Worm (Caenorhabditis elegans) whole organism, early embryonic: ENCODE results near the gene str-173.

Experiments used
- B0310.2 ChIP-seq: sonication (generic microtip); optimal IDR thresholded peaks from 2 replicates; lab custom pipeline; 2016; ENCODE audit warnings: mild to moderate bottlenecking, missing genetic modification characterization, missing compliant biosample characterization
- F13C5.2 ChIP-seq: sonication (generic microtip); optimal IDR thresholded peaks from 2 replicates; lab custom pipeline; 2017; ENCODE audit warnings: mild to moderate bottlenecking, missing genetic modification characterization, inconsistent platforms, missing compliant biosample characterization
- aly-1 ChIP-seq: sonication (generic microtip); optimal IDR thresholded peaks from 2 replicates; lab custom pipeline; 2016; ENCODE audit warnings: missing genetic modification characterization, missing compliant biosample characterization
- ama-1 ChIP-seq: fragments of 150-350 bp; optimal IDR thresholded peaks from 2 replicates; lab custom pipeline; 2014
- ceh-13 ChIP-seq: fragments of 200-800 bp; sonication (Bioruptor generic); optimal IDR thresholded peaks from 2 replicates; lab custom pipeline; 2018; ENCODE audit warnings: mild to moderate bottlenecking, missing genetic modification characterization, missing compliant biosample characterization
- ceh-36 ChIP-seq: sonication (generic microtip); optimal IDR thresholded peaks from 2 replicates; lab custom pipeline; 2016; ENCODE audit warnings: missing genetic modification characterization, inconsistent platforms, missing compliant biosample characterization
- ets-7 ChIP-seq: sonication (generic microtip); optimal IDR thresholded peaks from 2 replicates; lab custom pipeline; 2016; ENCODE audit warnings: missing genotype, missing genetic modification characterization, missing compliant biosample characterization
- flt-1 ChIP-seq: fragments of 200-800 bp; sonication (Bioruptor generic); IDR thresholded peaks from 2 replicates; pipeline ENCODE4 v1.3.6; 2022; ENCODE audit warnings: missing genetic modification characterization, missing compliant biosample characterization
- hmbx-1 ChIP-seq: sonication (generic microtip); optimal IDR thresholded peaks from 2 replicates; lab custom pipeline; 2016; ENCODE audit warnings: mild to moderate bottlenecking, missing genetic modification characterization, missing compliant biosample characterization
- hmg-4 ChIP-seq: fragments of 200-800 bp; sonication (Bioruptor generic); optimal IDR thresholded peaks from 2 replicates; lab custom pipeline; 2018; ENCODE audit warnings: mild to moderate bottlenecking, missing genetic modification characterization, missing compliant biosample characterization
- hnd-1 ChIP-seq: sonication (generic microtip); optimal IDR thresholded peaks from 2 replicates; lab custom pipeline; 2016; ENCODE audit warnings: missing genetic modification characterization, missing compliant biosample characterization
- pes-1 ChIP-seq: fragments of 200-800 bp; sonication (Bioruptor generic); IDR thresholded peaks from 2 replicates; pipeline ENCODE4 v1.3.6; 2022; ENCODE audit warnings: missing genetic modification reagents, missing genetic modification characterization, missing compliant biosample characterization
- scrt-1 ChIP-seq: fragments of 200-800 bp; sonication (Bioruptor generic); IDR thresholded peaks from 2 replicates; pipeline ENCODE4 v1.3.6; 2022; ENCODE audit warnings: missing genetic modification characterization, missing compliant biosample characterization
- sea-1 ChIP-seq: fragments of 200-800 bp; sonication (Bioruptor generic); conservative IDR thresholded peaks from 2 replicates; pipeline ENCODE4 v1.3.6; 2022; ENCODE audit warnings: missing genetic modification characterization, missing compliant biosample characterization
- tbx-11 ChIP-seq: fragments of 200-800 bp; sonication (Bioruptor generic); IDR thresholded peaks from 2 replicates; pipeline ENCODE4 v1.3.6; 2022; ENCODE audit warnings: missing genetic modification characterization, missing compliant biosample characterization
- tbx-37 ChIP-seq: fragments of 200-800 bp; sonication (Bioruptor generic); conservative IDR thresholded peaks from 2 replicates; pipeline ENCODE4 v1.3.6; 2022; ENCODE audit warnings: missing genetic modification reagents, missing genetic modification characterization, missing compliant biosample characterization
- tra-4 ChIP-seq: sonication (generic microtip); optimal IDR thresholded peaks from 2 replicates; lab custom pipeline; 2017; ENCODE audit warnings: missing genetic modification characterization, missing compliant biosample characterization

The str-173 gene

ce11 chrIV:4861449-4861848, at the start of gene str-173, which contains the start of gene Y17G9A.4:
str-173 (plus strand) TSS chrIV:4861773.
Y17G9A.4 (minus strand) TSS chrIV:4861549.
- no peak for TF ChIP-seq scrt-1
- no peak for TF ChIP-seq pes-1 (GFP tag; lab: Robert Waterston, UW)
- TF ChIP-seq tbx-11, result no peak
- no peak for TF ChIP-seq tbx-37 (GFP tag; lab: Robert Waterston, UW)
- TF ChIP-seq ets-7 (tag; lab: Kevin White, UChicago), result no peak
- TF ChIP-seq flt-1 (GFP tag; lab: Robert Waterston, UW), result no peak
- no peak for TF ChIP-seq aly-1
- TF ChIP-seq ama-1 (lab: Kevin White, UChicago), result no peak
- no peak for TF ChIP-seq B0310.2 (tag; lab: Kevin White, UChicago)
- TF ChIP-seq hmg-4 (GFP tag; lab: Kevin White, UChicago), result no peak
- no peak for TF ChIP-seq ceh-36 (tag; lab: Kevin White, UChicago)
- no peak for TF ChIP-seq tra-4 (tag; lab: Kevin White, UChicago)
- TF ChIP-seq hmbx-1 (tag; lab: Kevin White, UChicago), result no peak

ce11 chrIV:4811863-4812262, 49.7 kb upstream of the str-173 start, which contains the start of gene srw-95:
srw-95 (plus strand) TSS chrIV:4812075.
- TF ChIP-seq hmbx-1 (tag; lab: Kevin White, UChicago) (no peak), F13C5.2 (tag; lab: Kevin White, UChicago) (no peak), tbx-37 (GFP tag; lab: Robert Waterston, UW) (no peak), ceh-13 (GFP tag; lab: Kevin White, UChicago) (no peak), pes-1 (GFP tag; lab: Robert Waterston, UW) (no peak), flt-1 (GFP tag; lab: Robert Waterston, UW) (no peak), hnd-1 (tag; lab: Kevin White, UChicago) (no peak), tbx-11 (no peak), ama-1 (lab: Kevin White, UChicago) (no peak), aly-1 (no peak), scrt-1 (no peak), tra-4 (tag; lab: Kevin White, UChicago) (no peak), hmg-4 (GFP tag; lab: Kevin White, UChicago) (no peak)

ce11 chrIV:4814185-4814584, 47.4 kb upstream of the str-173 start, which contains the start of gene srw-94:
srw-94 (plus strand) TSS chrIV:4814485.
- TF ChIP-seq flt-1 (GFP tag; lab: Robert Waterston, UW) (no peak), pes-1 (GFP tag; lab: Robert Waterston, UW) (no peak), ets-7 (tag; lab: Kevin White, UChicago) (no peak), F13C5.2 (tag; lab: Kevin White, UChicago) (no peak), hmbx-1 (tag; lab: Kevin White, UChicago) (no peak), hmg-4 (GFP tag; lab: Kevin White, UChicago) (no peak), B0310.2 (tag; lab: Kevin White, UChicago) (no peak), hnd-1 (tag; lab: Kevin White, UChicago) (no peak), ceh-13 (GFP tag; lab: Kevin White, UChicago) (no peak), tra-4 (tag; lab: Kevin White, UChicago) (no peak), tbx-11 (no peak)

- TF ChIP-seq flt-1 (GFP tag; lab: Robert Waterston, UW), result no peak
- no peak for TF ChIP-seq tbx-37 (GFP tag; lab: Robert Waterston, UW)
- TF ChIP-seq hmg-4 (GFP tag; lab: Kevin White, UChicago), result no peak
- no peak for TF ChIP-seq B0310.2 (tag; lab: Kevin White, UChicago)
- TF ChIP-seq ama-1 (lab: Kevin White, UChicago), result no peak
- TF ChIP-seq tbx-11, result no peak
- no peak for TF ChIP-seq scrt-1
- TF ChIP-seq sea-1, result no peak
- TF ChIP-seq F13C5.2 (tag; lab: Kevin White, UChicago), result no peak
- TF ChIP-seq pes-1 (GFP tag; lab: Robert Waterston, UW), result no peak
Observed at ce11 chrIV:4821054-4821453, 40.5 kb upstream of the str-173 start, which contains the start of gene H06H21.8. H06H21.8 (minus strand) TSS chrIV:4821131.

ce11 chrIV:4821843-4822242, 39.7 kb upstream of the str-173 start:
- no peak for TF ChIP-seq aly-1
- TF ChIP-seq F13C5.2 (tag; lab: Kevin White, UChicago), result no peak
- TF ChIP-seq tbx-37 (GFP tag; lab: Robert Waterston, UW), result no peak
- TF ChIP-seq ceh-36 (tag; lab: Kevin White, UChicago), result no peak
- no peak for TF ChIP-seq pes-1 (GFP tag; lab: Robert Waterston, UW)
- TF ChIP-seq hmbx-1 (tag; lab: Kevin White, UChicago), result no peak
- no peak for TF ChIP-seq B0310.2 (tag; lab: Kevin White, UChicago)
- no peak for TF ChIP-seq ets-7 (tag; lab: Kevin White, UChicago)
- TF ChIP-seq ceh-13 (GFP tag; lab: Kevin White, UChicago), result no peak
- no peak for TF ChIP-seq tra-4 (tag; lab: Kevin White, UChicago)
- TF ChIP-seq hmg-4 (GFP tag; lab: Kevin White, UChicago), result no peak

ce11 chrIV:4827219-4827618, 34.4 kb upstream of the str-173 start, which contains the start of gene mpz-4:
mpz-4 (minus strand) TSS chrIV:4827319.
- no peak for TF ChIP-seq hnd-1 (tag; lab: Kevin White, UChicago)
- no peak for TF ChIP-seq hmg-4 (GFP tag; lab: Kevin White, UChicago)
- TF ChIP-seq ceh-36 (tag; lab: Kevin White, UChicago), result no peak
- no peak for TF ChIP-seq F13C5.2 (tag; lab: Kevin White, UChicago)

- no peak for TF ChIP-seq scrt-1
- no peak for TF ChIP-seq aly-1
- TF ChIP-seq ceh-13 (GFP tag; lab: Kevin White, UChicago), result no peak
- TF ChIP-seq sea-1, result no peak
- TF ChIP-seq F13C5.2 (tag; lab: Kevin White, UChicago), result no peak
Observed at ce11 chrIV:4829641-4830040, 31.9 kb upstream of the str-173 start.

- no peak for TF ChIP-seq hnd-1 (tag; lab: Kevin White, UChicago)
- TF ChIP-seq sea-1, result no peak
- TF ChIP-seq tbx-11, result no peak
- no peak for TF ChIP-seq tbx-37 (GFP tag; lab: Robert Waterston, UW)
Observed at ce11 chrIV:4842030-4842429, 19.5 kb upstream of the str-173 start.
